Worm (Caenorhabditis elegans): ENCODE measurements around the gene Y38C1AA.12.

The Y38C1AA.12 gene

DNA sequence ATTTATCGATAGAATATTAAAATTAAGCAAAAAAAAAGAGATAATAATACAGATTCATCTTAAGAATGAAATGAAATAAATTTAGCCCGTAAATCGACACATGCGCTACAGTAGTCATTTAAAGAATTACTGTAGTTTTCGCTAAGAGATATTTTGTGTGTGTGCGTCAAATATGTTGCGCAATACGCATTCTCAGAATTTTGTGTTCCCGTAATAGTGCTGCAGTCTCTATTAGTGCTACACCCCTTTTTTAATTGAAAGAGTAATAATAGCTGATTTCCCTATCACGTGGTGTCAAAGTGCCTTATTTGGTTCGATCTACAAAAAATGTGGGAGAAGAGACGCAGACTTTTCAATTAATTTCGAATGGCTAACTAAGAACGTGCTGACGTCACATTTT lies 52.2 kb downstream of the Y38C1AA.12 start:
- TF ChIP-seq F13H6.1 (tag; optimal IDR thresholded peaks at IDR 0.05), result no peak
- no peak for TF ChIP-seq snpc-4 (tag; optimal IDR thresholded peaks at IDR 0.05)
- no peak for TF ChIP-seq ztf-11 (tag; optimal IDR thresholded peaks at IDR 0.05)
- TF ChIP-seq nhr-77 (tag; optimal IDR thresholded peaks at IDR 0.05), result no peak
- no peak for TF ChIP-seq crh-2 (tag; optimal IDR thresholded peaks at IDR 0.05)
- TF ChIP-seq ztf-1 (GFP tag; conservative IDR thresholded peaks at IDR 0.05), result no peak
- no peak for TF ChIP-seq nhr-6 (tag; optimal IDR thresholded peaks at IDR 0.05)
- TF ChIP-seq nhr-237 (tag; optimal IDR thresholded peaks at IDR 0.05), result no peak

Data from whole organism, L2 larva.